Worm (Caenorhabditis elegans) whole organism, young adult: Measurements from ENCODE around the gene pho-10.

Experiments
- F33H1.4 ChIP-seq: fragments of 200-800 bp; sonication (Bioruptor generic); IDR thresholded peaks from 2 replicates; pipeline ENCODE4 v1.3.6; 2022; ENCODE audit warnings: missing genetic modification reagents, missing genetic modification characterization, missing compliant biosample characterization
- F37B4.10 ChIP-seq: fragments of 200-800 bp; sonication (Bioruptor generic); IDR thresholded peaks from 2 replicates; pipeline ENCODE4 v1.3.6; 2022; ENCODE audit warnings: missing genetic modification characterization, missing compliant biosample characterization
- ama-1 ChIP-seq, 3 experiments: fragments of 150-350 bp in 1 of 3; sonication (generic microtip) in 2 of 3; optimal IDR thresholded peaks; 2 replicates each; lab custom pipeline; 2014 to 2018; ENCODE audit warnings: missing biosample characterization in 2 of 3, missing genetic modification characterization in 2 of 3, missing genetic modification reagents in 2 of 3
- aptf-3 ChIP-seq: fragments of 200-800 bp; sonication (Bioruptor generic); IDR thresholded peaks from 2 replicates; pipeline ENCODE4 v1.3.6; 2022; ENCODE audit warnings: missing genetic modification characterization, missing compliant biosample characterization
- bed-1 ChIP-seq: fragments of 200-800 bp; sonication (Bioruptor generic); IDR thresholded peaks from 2 replicates; pipeline ENCODE4 v1.3.6; 2022; ENCODE audit warnings: missing genetic modification reagents, missing genetic modification characterization, missing compliant biosample characterization
- ceh-40 ChIP-seq: fragments of 200-800 bp; sonication (Bioruptor generic); IDR thresholded peaks from 2 replicates; pipeline ENCODE4 v1.3.6; 2022; ENCODE audit warnings: missing genetic modification characterization, missing compliant biosample characterization
- dpff-1 ChIP-seq: sonication (generic microtip); optimal IDR thresholded peaks from 2 replicates; lab custom pipeline; 2017; ENCODE audit warnings: mild to moderate bottlenecking, missing genetic modification characterization, missing compliant biosample characterization
- dpl-1 ChIP-seq: fragments of 150-350 bp; optimal IDR thresholded peaks from 2 replicates; lab custom pipeline; 2014; ENCODE audit warnings: missing biosample characterization, missing genetic modification reagents, missing genetic modification characterization
- lag-1 ChIP-seq: fragments of 200-800 bp; sonication (Bioruptor generic); IDR thresholded peaks from 2 replicates; pipeline ENCODE4 v1.3.6; 2022; ENCODE audit warnings: missing genetic modification reagents, missing genetic modification characterization, missing compliant biosample characterization
- rcor-1 ChIP-seq: fragments of 200-800 bp; sonication (Bioruptor generic); IDR thresholded peaks from 2 replicates; pipeline ENCODE4 v1.3.6; 2022; ENCODE audit warnings: missing genetic modification reagents, missing genetic modification characterization, missing compliant biosample characterization
- tbx-9 ChIP-seq: sonication (generic microtip); optimal IDR thresholded peaks from 2 replicates; lab custom pipeline; 2016; ENCODE audit warnings: borderline replicate concordance, missing genetic modification characterization, inconsistent platforms, missing compliant biosample characterization
- unc-62 ChIP-seq: fragments of 150-350 bp; optimal IDR thresholded peaks from 2 replicates; lab custom pipeline; 2014; ENCODE audit warnings: missing biosample characterization, missing genetic modification reagents, missing genetic modification characterization
- ztf-3 ChIP-seq: fragments of 200-800 bp; sonication (Bioruptor generic); optimal IDR thresholded peaks from 2 replicates; lab custom pipeline; 2018; ENCODE audit warnings: mild to moderate bottlenecking, missing genetic modification characterization, missing compliant biosample characterization

DNA sequence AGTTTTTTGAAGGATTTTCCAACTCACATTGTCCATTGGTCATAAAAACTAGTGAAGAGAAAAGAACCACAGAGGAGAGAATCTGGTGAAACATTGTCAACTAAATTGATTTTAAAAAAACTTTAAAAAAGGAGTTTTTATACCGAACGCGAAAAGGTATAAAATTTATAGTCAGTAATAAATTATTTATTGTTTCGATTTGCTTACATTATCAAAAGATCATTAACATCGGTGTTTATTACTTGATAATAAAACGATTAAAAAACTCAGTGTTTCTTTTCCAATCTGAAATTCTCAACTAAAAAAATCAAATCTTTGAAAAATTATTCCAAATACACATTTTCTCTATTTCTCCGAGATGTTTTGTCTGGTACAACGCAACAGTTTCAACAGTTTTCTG lies 4.2 kb downstream of the pho-10 start, which contains the start of gene F26C11.4:
- TF ChIP-seq ceh-40 (GFP tag; lab: Robert Waterston, UW), result no peak
- TF ChIP-seq lag-1 (GFP tag; lab: Robert Waterston, UW), result no peak
- no peak for TF ChIP-seq rcor-1
- TF ChIP-seq dpff-1 (tag; lab: Kevin White, UChicago), result no peak
- TF ChIP-seq bed-1 (GFP tag; lab: Robert Waterston, UW), result no peak
- no peak for TF ChIP-seq dpl-1 (GFP tag; lab: Kevin White, UChicago)
- no peak for TF ChIP-seq F33H1.4 (GFP tag; lab: Robert Waterston, UW)
- TF ChIP-seq tbx-9 (tag; lab: Kevin White, UChicago), result no peak
- TF ChIP-seq F37B4.10 (GFP tag; lab: Robert Waterston, UW), result no peak
- no peak for TF ChIP-seq aptf-3 (GFP tag; lab: Robert Waterston, UW)
- TF ChIP-seq unc-62 (GFP tag; lab: Kevin White, UChicago), result no peak
- no peak for TF ChIP-seq ztf-3 (GFP tag; lab: Kevin White, UChicago)
- no peak for TF ChIP-seq ama-1 (optimal IDR thresholded peaks at IDR 0.05; lab: Kevin White, UChicago)
- no peak for TF ChIP-seq ama-1 (GFP tag; optimal IDR thresholded peaks at IDR 0.05; lab: Kevin White, UChicago)
